Worm (Caenorhabditis elegans): ENCODE results near the gene F31E3.6.

F31E3.6 gene

DNA sequence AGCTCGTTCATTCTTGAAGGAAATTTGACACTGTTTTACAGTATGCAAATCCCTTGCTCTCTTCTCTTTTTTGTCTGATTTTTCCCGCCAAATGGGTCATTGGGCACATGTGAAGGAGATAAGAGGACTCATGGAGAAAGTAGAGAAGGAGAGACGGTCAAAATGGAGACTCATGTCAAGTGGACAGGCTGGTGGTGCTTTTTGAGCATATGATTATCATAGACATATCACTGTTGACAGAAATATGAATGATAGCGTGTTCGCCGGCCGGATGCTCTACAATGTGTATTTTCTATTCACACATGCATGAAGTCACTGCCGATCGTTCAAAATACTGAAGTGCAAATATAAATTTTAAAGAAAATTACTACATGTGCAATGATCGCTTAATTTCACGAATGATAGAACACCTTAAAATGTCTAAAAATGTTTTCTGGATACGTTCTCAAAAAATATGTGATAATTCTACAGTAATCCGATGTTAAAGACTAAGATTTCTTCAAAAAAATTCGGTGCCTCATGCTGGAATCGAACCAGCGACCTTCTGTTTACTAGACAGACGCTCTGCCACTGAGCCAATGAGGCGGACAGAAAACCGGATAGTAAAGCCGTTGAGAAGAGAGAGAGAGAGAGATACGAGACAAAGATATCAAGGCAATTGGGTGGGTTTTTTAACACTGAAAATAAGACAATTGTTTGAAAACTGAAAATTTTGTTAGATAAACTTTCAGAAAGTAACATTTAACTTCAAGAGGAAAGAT is 48.3 kb downstream of the F31E3.6 start (continued):
- TF ChIP-seq ccch-3 (GFP tag; optimal IDR thresholded peaks at IDR 0.05) (no peak), F22D6.2 (tag; optimal IDR thresholded peaks at IDR 0.05) (no peak), dpl-1 (GFP tag; optimal IDR thresholded peaks at IDR 0.05) (no peak), hlh-26 (GFP tag; conservative IDR thresholded peaks at IDR 0.05) (no peak), attf-5 (GFP tag; optimal IDR thresholded peaks at IDR 0.05) (no peak), B0336.3 (GFP tag; IDR thresholded peaks at IDR 0.05) (peak; percentile 48; the same call in 1 of the 2 replicates), Y53F4B.3 (GFP tag; IDR thresholded peaks at IDR 0.05) (no peak)

DNA sequence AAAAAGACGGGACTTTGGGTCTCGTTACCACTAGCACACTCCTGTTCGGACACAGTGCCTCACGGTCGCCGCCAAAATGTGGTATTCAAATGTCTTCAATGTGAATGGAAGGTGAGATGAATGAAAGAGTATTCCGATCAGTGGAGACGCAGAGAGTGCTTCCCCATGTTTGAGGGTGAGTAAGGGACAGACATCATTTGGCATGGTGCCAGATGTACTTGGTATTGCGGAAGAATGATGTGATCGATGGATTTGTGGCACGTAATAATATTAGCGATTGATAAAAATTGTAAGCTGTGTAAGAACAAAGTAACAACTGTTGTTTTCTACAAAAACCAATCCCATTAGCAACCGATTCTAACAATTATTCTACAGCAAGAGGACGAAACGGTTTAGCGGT is 50.2 kb downstream of the F31E3.6 start:
- TF ChIP-seq ceh-100 (GFP tag; IDR thresholded peaks at IDR 0.05) (no peak), lin-35 (GFP tag; optimal IDR thresholded peaks at IDR 0.05) (no peak), lin-54 (GFP tag; optimal IDR thresholded peaks at IDR 0.05) (no peak), F22D6.2 (tag; optimal IDR thresholded peaks at IDR 0.05) (no peak), dox-1 (GFP tag; IDR thresholded peaks at IDR 0.05) (no peak), lsy-27 (tag; optimal IDR thresholded peaks at IDR 0.05; ENCODE audit: borderline replicate concordance, insufficient read depth) (no peak), snpc-4 (GFP tag; optimal IDR thresholded peaks at IDR 0.05) (no peak), snpc-4 (tag; optimal IDR thresholded peaks at IDR 0.05) (no peak), Y53F4B.3 (GFP tag; IDR thresholded peaks at IDR 0.05) (no peak), ztf-22 (GFP tag; optimal IDR thresholded peaks at IDR 0.05) (no peak), tlf-1 (GFP tag; optimal IDR thresholded peaks at IDR 0.05) (no peak)

Measured in whole organism, young adult.